Worm (Caenorhabditis elegans) whole organism, L1 larva: ENCODE data around the gene tes-1.

Experiments
- aly-2 ChIP-seq: fragments of 150-350 bp; optimal IDR thresholded peaks from 2 replicates; lab custom pipeline; 2014; ENCODE audit warnings: missing biosample characterization, missing genetic modification characterization
- ceh-8 ChIP-seq: fragments of 200-800 bp; sonication (Bioruptor generic); optimal IDR thresholded peaks from 2 replicates; lab custom pipeline; 2018; ENCODE audit warnings: mild to moderate bottlenecking, missing genetic modification characterization, moderate library complexity, missing compliant biosample characterization
- ceh-82 ChIP-seq, 3 experiments: fragments of 150-350 bp in 1 of 3; sonication (generic microtip) in 2 of 3; optimal IDR thresholded peaks; 2 replicates each; lab custom pipeline; 2014 to 2017; ENCODE audit warnings: missing biosample characterization in 3 of 3, missing genetic modification characterization in 3 of 3
- elt-3 ChIP-seq, 6 experiments: fragments of 150-350 bp in 1 of 6; sonication (generic microtip); optimal IDR thresholded peaks; 2 replicates each; lab custom pipeline; 2017 to 2018; ENCODE audit warnings: missing biosample characterization in 6 of 6, missing genetic modification characterization in 6 of 6, inconsistent platforms in 1 of 6
- fkh-4 ChIP-seq: sonication (generic microtip); optimal IDR thresholded peaks from 2 replicates; lab custom pipeline; 2016; ENCODE audit warnings: missing compliant biosample characterization, missing genetic modification characterization, borderline replicate concordance
- irx-1 ChIP-seq: sonication (generic microtip); optimal IDR thresholded peaks from 2 replicates; lab custom pipeline; 2016; ENCODE audit warnings: missing genetic modification characterization, missing compliant biosample characterization
- lin-15B ChIP-seq: fragments of 150-350 bp; sonication (generic microtip); optimal IDR thresholded peaks from 3 replicates; lab custom pipeline; 2014; ENCODE audit warnings: missing biosample characterization, missing genetic modification characterization
- lir-3 ChIP-seq: sonication (generic microtip); optimal IDR thresholded peaks from 2 replicates; lab custom pipeline; 2016; ENCODE audit warnings: mild to moderate bottlenecking, missing genetic modification characterization, moderate library complexity, missing compliant biosample characterization; ENCODE audit not compliant: poor library complexity
- mep-1 ChIP-seq: fragments of 150-350 bp; optimal IDR thresholded peaks from 2 replicates; lab custom pipeline; 2014; ENCODE audit warnings: missing biosample characterization, missing genetic modification characterization
- nhr-11 ChIP-seq: fragments of 150-350 bp; optimal IDR thresholded peaks from 2 replicates; lab custom pipeline; 2014; ENCODE audit warnings: missing biosample characterization, missing genetic modification characterization
- nhr-237 ChIP-seq: fragments of 150-350 bp; optimal IDR thresholded peaks from 2 replicates; lab custom pipeline; 2014; ENCODE audit warnings: missing biosample characterization, missing genetic modification characterization
- pqm-1 ChIP-seq: sonication (generic microtip); optimal IDR thresholded peaks from 3 replicates; lab custom pipeline; 2017; ENCODE audit warnings: missing biosample characterization, missing genetic modification characterization
- unc-62 ChIP-seq: fragments of 150-350 bp; optimal IDR thresholded peaks from 2 replicates; lab custom pipeline; 2014; ENCODE audit warnings: missing biosample characterization, missing genetic modification reagents, missing genetic modification characterization

ce11 chrIV:7468638-7469037 lies 17.4 kb upstream of the tes-1 start:
- TF ChIP-seq lin-15B (tag; lab: Kevin White, UChicago) (no peak), elt-3 (tag; optimal IDR thresholded peaks at IDR 0.05; lab: Kevin White, UChicago) (no peak), lir-3 (tag; lab: Kevin White, UChicago) (no peak), ceh-82 (tag; optimal IDR thresholded peaks at IDR 0.05; lab: Kevin White, UChicago) (no peak), nhr-11 (no peak), pqm-1 (tag; lab: Kevin White, UChicago) (no peak), fkh-4 (tag; lab: Kevin White, UChicago) (no peak), irx-1 (tag; lab: Kevin White, UChicago) (no peak), ceh-8 (no peak), aly-2 (tag; lab: Kevin White, UChicago) (no peak), mep-1 (no peak), nhr-237 (tag; lab: Kevin White, UChicago) (no peak), unc-62 (GFP tag; lab: Kevin White, UChicago) (no peak)
